Fruit fly (Drosophila melanogaster) whole organism, embryonic: ENCODE results near the gene CtBP.

ENCODE experiments used
- BEAF-32 ChIP-seq: fragments of 200-800 bp; sonication (Bioruptor generic); optimal IDR thresholded peaks from 3 replicates; lab custom pipeline; 2017; ENCODE audit warnings: missing biosample characterization, missing genetic modification characterization, mild to moderate bottlenecking, moderate library complexity, missing genetic modification reagents
- CG10274 ChIP-seq: fragments of 200-800 bp; sonication (Bioruptor generic); optimal IDR thresholded peaks from 3 replicates; lab custom pipeline; 2017; ENCODE audit warnings: missing biosample characterization, mild to moderate bottlenecking, missing genetic modification characterization
- CG10462 ChIP-seq: fragments of 200-800 bp; sonication (Bioruptor generic); optimal IDR thresholded peaks from 2 replicates; lab custom pipeline; 2016; ENCODE audit warnings: missing biosample characterization, missing genetic modification characterization
- CG12071 ChIP-seq: fragments of 200-800 bp; sonication (Bioruptor generic); optimal IDR thresholded peaks from 3 replicates; lab custom pipeline; 2018; ENCODE audit warnings: missing biosample characterization, mild to moderate bottlenecking, missing genetic modification characterization
- CG12104 ChIP-seq: fragments of 200-800 bp; sonication (Bioruptor generic); optimal IDR thresholded peaks from 3 replicates; lab custom pipeline; 2016; ENCODE audit warnings: missing biosample characterization, missing genetic modification characterization
- CG1233 ChIP-seq: fragments of 200-800 bp; sonication (Bioruptor generic); optimal IDR thresholded peaks from 4 replicates; lab custom pipeline; 2018; ENCODE audit warnings: missing biosample characterization, mild to moderate bottlenecking, missing genetic modification characterization
- CG13894 ChIP-seq: fragments of 200-800 bp; sonication (Bioruptor generic); optimal IDR thresholded peaks from 3 replicates; lab custom pipeline; 2018; ENCODE audit warnings: missing biosample characterization, mild to moderate bottlenecking, missing genetic modification characterization, moderate library complexity
- CG14050 ChIP-seq: fragments of 200-800 bp; sonication (Bioruptor generic); IDR thresholded peaks from 3 replicates; pipeline ENCODE4 v1.3.6; 2022; ENCODE audit warnings: missing biosample characterization, missing genetic modification characterization
- CG15073 ChIP-seq: fragments of 200-800 bp; sonication (Bioruptor generic); optimal IDR thresholded peaks from 2 replicates; lab custom pipeline; 2016; ENCODE audit warnings: missing biosample characterization, missing genetic modification characterization
- CG15601 ChIP-seq: fragments of 200-800 bp; sonication (Bioruptor generic); optimal IDR thresholded peaks from 3 replicates; lab custom pipeline; 2019; ENCODE audit warnings: missing biosample characterization, mild to moderate bottlenecking, missing genetic modification characterization, moderate library complexity
- CG1602 ChIP-seq: fragments of 200-800 bp; sonication (Bioruptor generic); optimal IDR thresholded peaks from 3 replicates; lab custom pipeline; 2016; ENCODE audit warnings: missing biosample characterization, missing genetic modification characterization
- CG17912 ChIP-seq: fragments of 200-800 bp; sonication (Bioruptor generic); optimal IDR thresholded peaks from 2 replicates; lab custom pipeline; 2018; ENCODE audit warnings: missing biosample characterization, mild to moderate bottlenecking, missing genetic modification characterization
- CG18262 ChIP-seq: fragments of 200-800 bp; optimal IDR thresholded peaks from 3 replicates; lab custom pipeline; 2019; ENCODE audit warnings: missing biosample characterization, mild to moderate bottlenecking, missing genetic modification characterization, moderate library complexity
- CG2889 ChIP-seq: fragments of 200-800 bp; sonication (Bioruptor generic); IDR thresholded peaks from 3 replicates; pipeline ENCODE4 v1.3.6; 2022; ENCODE audit warnings: missing biosample characterization, missing genetic modification characterization
- CG30020 ChIP-seq: fragments of 200-800 bp; optimal IDR thresholded peaks from 2 replicates; lab custom pipeline; 2019; ENCODE audit warnings: missing biosample characterization, mild to moderate bottlenecking, missing genetic modification characterization, moderate library complexity
- CG32772 ChIP-seq: fragments of 200-800 bp; sonication (Bioruptor generic); IDR thresholded peaks from 2 replicates; pipeline ENCODE4 v1.3.6; 2022; ENCODE audit warnings: missing biosample characterization, missing genetic modification characterization
- CG34224 ChIP-seq: fragments of 200-800 bp; sonication (Bioruptor generic); IDR thresholded peaks from 3 replicates; pipeline ENCODE4 v1.3.6; 2022; ENCODE audit warnings: missing biosample characterization, missing genetic modification characterization; ENCODE audit not compliant: partially characterized antibody
- CG34422 ChIP-seq: fragments of 200-800 bp; sonication (Bioruptor generic); IDR thresholded peaks from 3 replicates; pipeline ENCODE4 v1.3.6; 2022; ENCODE audit warnings: missing biosample characterization, missing genetic modification characterization
- CG4820 ChIP-seq: fragments of 200-800 bp; sonication (Bioruptor generic); optimal IDR thresholded peaks from 3 replicates; lab custom pipeline; 2016; ENCODE audit warnings: missing biosample characterization, missing genetic modification characterization
- CG4854 ChIP-seq: fragments of 200-800 bp; sonication (Bioruptor generic); optimal IDR thresholded peaks from 2 replicates; lab custom pipeline; 2016; ENCODE audit warnings: missing biosample characterization, missing genetic modification characterization, inconsistent platforms
- CG5953 ChIP-seq: fragments of 200-800 bp; sonication (Bioruptor generic); IDR thresholded peaks from 2 replicates; pipeline ENCODE4 v1.3.6; 2022; ENCODE audit warnings: missing biosample characterization, missing genetic modification characterization
- CG6654 ChIP-seq: fragments of 200-800 bp; sonication (Bioruptor generic); optimal IDR thresholded peaks from 2 replicates; lab custom pipeline; 2017; ENCODE audit warnings: missing biosample characterization, mild to moderate bottlenecking, missing genetic modification characterization
- CG9609 ChIP-seq: fragments of 200-800 bp; sonication (Bioruptor generic); optimal IDR thresholded peaks from 3 replicates; lab custom pipeline; 2016; ENCODE audit warnings: missing biosample characterization, missing genetic modification characterization
- CG9817 ChIP-seq: fragments of 200-800 bp; sonication (Bioruptor generic); optimal IDR thresholded peaks from 2 replicates; lab custom pipeline; 2018; ENCODE audit warnings: missing biosample characterization, mild to moderate bottlenecking, missing genetic modification characterization, moderate library complexity
- CTCF ChIP-seq: fragments of 200-800 bp; sonication (Bioruptor generic); optimal IDR thresholded peaks from 2 replicates; lab custom pipeline; 2017; ENCODE audit warnings: missing biosample characterization, mild to moderate bottlenecking, missing genetic modification characterization, moderate library complexity
- Dp ChIP-seq: fragments of 200-800 bp; sonication (Bioruptor generic); optimal IDR thresholded peaks from 2 replicates; lab custom pipeline; 2018; ENCODE audit warnings: missing biosample characterization, mild to moderate bottlenecking, missing genetic modification characterization, moderate library complexity
- Lim3 ChIP-seq: fragments of 200-800 bp; sonication (Bioruptor generic); IDR thresholded peaks from 2 replicates; pipeline ENCODE4 v1.3.6; 2022; ENCODE audit warnings: missing biosample characterization, missing genetic modification characterization
- MBD-R2 ChIP-seq: fragments of 200-800 bp; sonication (Bioruptor generic); IDR thresholded peaks from 2 replicates; pipeline ENCODE4 v1.3.6; 2022; ENCODE audit warnings: missing biosample characterization, missing genetic modification characterization
- Max ChIP-seq: fragments of 200-800 bp; sonication (Bioruptor generic); optimal IDR thresholded peaks from 2 replicates; lab custom pipeline; 2016; ENCODE audit warnings: missing biosample characterization, mild to moderate bottlenecking, missing genetic modification characterization
- NC2α ChIP-seq: fragments of 200-800 bp; sonication (Bioruptor generic); optimal IDR thresholded peaks from 2 replicates; lab custom pipeline; 2016; ENCODE audit warnings: missing biosample characterization, missing genetic modification characterization
- Pdp1 ChIP-seq, 2 experiments: fragments of 200-800 bp; sonication (Bioruptor generic); optimal IDR thresholded peaks; 3 replicates each; lab custom pipeline; 2016; ENCODE audit warnings: missing biosample characterization in 2 of 2, missing genetic modification characterization in 2 of 2, mild to moderate bottlenecking in 1 of 2, moderate library complexity in 1 of 2
- ase ChIP-seq: fragments of 200-800 bp; sonication (Bioruptor generic); IDR thresholded peaks from 3 replicates; pipeline ENCODE4 v1.3.6; 2022; ENCODE audit warnings: missing biosample characterization, missing genetic modification characterization
- ato ChIP-seq: fragments of 200-800 bp; sonication (Bioruptor generic); IDR thresholded peaks from 2 replicates; pipeline ENCODE4 v1.3.6; 2022; ENCODE audit warnings: missing biosample characterization, missing genetic modification characterization; ENCODE audit not compliant: partially characterized antibody
- cas ChIP-seq: fragments of 200-800 bp; sonication (Bioruptor generic); IDR thresholded peaks from 2 replicates; pipeline ENCODE4 v1.3.6; 2022; ENCODE audit warnings: missing biosample characterization, missing genetic modification characterization
- cg ChIP-seq: fragments of 200-800 bp; sonication (Bioruptor generic); optimal IDR thresholded peaks from 3 replicates; lab custom pipeline; 2019; ENCODE audit warnings: missing biosample characterization, mild to moderate bottlenecking, missing genetic modification characterization, moderate library complexity
- dmrt11E ChIP-seq: fragments of 200-800 bp; sonication (Bioruptor generic); optimal IDR thresholded peaks from 3 replicates; lab custom pipeline; 2018; ENCODE audit warnings: missing biosample characterization, mild to moderate bottlenecking, missing genetic modification characterization, moderate library complexity
- gsb-n ChIP-seq: fragments of 200-800 bp; sonication (Bioruptor generic); optimal IDR thresholded peaks from 3 replicates; lab custom pipeline; 2018; ENCODE audit warnings: missing biosample characterization, mild to moderate bottlenecking, missing genetic modification characterization
- hbn ChIP-seq: fragments of 200-800 bp; sonication (Bioruptor generic); IDR thresholded peaks from 2 replicates; pipeline ENCODE4 v1.3.6; 2022; ENCODE audit warnings: missing biosample characterization, missing genetic modification characterization; ENCODE audit not compliant: partially characterized antibody
- inv ChIP-seq: fragments of 200-800 bp; sonication (Bioruptor generic); IDR thresholded peaks from 2 replicates; pipeline ENCODE4 v1.3.6; 2022; ENCODE audit warnings: missing biosample characterization, missing genetic modification characterization; ENCODE audit not compliant: partially characterized antibody
- mld ChIP-seq: fragments of 200-800 bp; sonication (Bioruptor generic); IDR thresholded peaks from 3 replicates; pipeline ENCODE4 v1.3.6; 2022; ENCODE audit warnings: missing biosample characterization, missing genetic modification characterization; ENCODE audit not compliant: partially characterized antibody
- nom ChIP-seq: fragments of 200-800 bp; sonication (Bioruptor generic); optimal IDR thresholded peaks from 2 replicates; lab custom pipeline; 2017; ENCODE audit warnings: missing biosample characterization, missing genetic modification characterization, mild to moderate bottlenecking, moderate library complexity, missing genetic modification reagents
- org-1 ChIP-seq: fragments of 200-800 bp; sonication (Bioruptor generic); optimal IDR thresholded peaks from 2 replicates; lab custom pipeline; 2017; ENCODE audit warnings: missing biosample characterization, missing genetic modification characterization
- pan ChIP-seq, 4 experiments: fragments of >200 bp in 3 of 4; fragments of 200-800 bp in 1 of 4; sonication (Bioruptor generic) in 1 of 4; optimal IDR thresholded peaks in 3 of 4; IDR thresholded peaks in 1 of 4; 2 replicates each; pipeline versions ENCODE4 v1.3.6 to Lab custom; 2017 to 2022; ENCODE audit warnings: missing biosample characterization in 2 of 4, missing genetic modification characterization in 2 of 4, mixed read lengths in 1 of 4
- psq ChIP-seq: fragments of 200-800 bp; sonication (Bioruptor generic); optimal IDR thresholded peaks from 2 replicates; lab custom pipeline; 2017; ENCODE audit warnings: missing biosample characterization, missing genetic modification characterization
- run ChIP-seq: fragments of 200-800 bp; sonication (Bioruptor generic); optimal IDR thresholded peaks from 3 replicates; lab custom pipeline; 2018; ENCODE audit warnings: missing biosample characterization, mild to moderate bottlenecking, missing genetic modification characterization
- sens ChIP-seq: fragments of 200-800 bp; sonication (Bioruptor generic); peaks from one replicate; lab custom pipeline; 2016; ENCODE audit warnings: missing biosample characterization, missing genetic modification characterization
- slou ChIP-seq: fragments of 200-800 bp; sonication (Bioruptor generic); optimal IDR thresholded peaks from 3 replicates; lab custom pipeline; 2016; ENCODE audit warnings: missing biosample characterization, missing genetic modification characterization
- sug ChIP-seq: fragments of 200-800 bp; optimal IDR thresholded peaks from 2 replicates; lab custom pipeline; 2019; ENCODE audit warnings: missing biosample characterization, mild to moderate bottlenecking, missing genetic modification characterization, moderate library complexity
- usp ChIP-seq: fragments of >200 bp; optimal IDR thresholded peaks from 2 replicates; lab custom pipeline; 2017; ENCODE audit warnings: missing biosample characterization, missing genetic modification characterization
- vnd ChIP-seq: fragments of 200-800 bp; sonication (Bioruptor generic); IDR thresholded peaks from 3 replicates; pipeline ENCODE4 v1.3.6; 2022; ENCODE audit warnings: missing biosample characterization, missing genetic modification characterization; ENCODE audit not compliant: partially characterized antibody
- zen ChIP-seq: fragments of 200-800 bp; sonication (Bioruptor generic); optimal IDR thresholded peaks from 3 replicates; lab custom pipeline; 2018; ENCODE audit warnings: missing biosample characterization, mild to moderate bottlenecking, missing genetic modification characterization, moderate library complexity

The CtBP gene

dm6 chr3R:12995522-12995921 is 15.9 kb upstream of the CtBP start, which contains the start of gene CG7488 (continued):
- TF ChIP-seq CG9609 (no peak), sug (tag; lab: Kevin White, UChicago) (no peak), vnd (GFP tag; lab: Robert Waterston, UW) (peak; percentile 71), usp (GFP tag; lab: Kevin White, UChicago) (no peak), nom (GFP tag; lab: Kevin White, UChicago) (no peak), ase (0 out of 3 replicates have a peak, but pooled peaks have one; percentile 19), CG10274 (no peak), org-1 (GFP tag; lab: Kevin White, UChicago) (no peak), dmrt11E (tag; lab: Kevin White, UChicago) (no peak), Dp (GFP tag; lab: Kevin White, UChicago) (peak; percentile 91), sens (GFP tag; lab: Kevin White, UChicago) (peak; percentile 76), CG15073 (no peak), psq (GFP tag; lab: Kevin White, UChicago) (no peak), Lim3 (no peak), gsb-n (tag; lab: Kevin White, UChicago) (no peak), CG9817 (no peak), CG15601 (tag; lab: Kevin White, UChicago) (no peak), CG18262 (no peak), CG6654 (GFP tag; lab: Kevin White, UChicago) (no peak), mld (GFP tag; lab: Robert Waterston, UW) (peak; percentile 83; the same call in 2 of the 3 replicates), cg (GFP tag; lab: Kevin White, UChicago) (no peak), CG4820 (GFP tag; lab: Kevin White, UChicago) (no peak), CG4854 (GFP tag; lab: Kevin White, UChicago) (no peak), NC2α (GFP tag; lab: Kevin White, UChicago) (no peak), CG14050 (GFP tag; lab: Robert Waterston, UW) (no peak), CG5953 (no peak), Max (GFP tag; lab: Kevin White, UChicago) (no peak), zen (tag; lab: Kevin White, UChicago) (peak; percentile 27), MBD-R2 (GFP tag; lab: Robert Waterston, UW) (peak; percentile 62), CG12104 (GFP tag; lab: Kevin White, UChicago) (no peak), CG34224 (GFP tag; lab: Robert Waterston, UW) (peak; percentile 97), inv (GFP tag; lab: Robert Waterston, UW) (peak; percentile 38; the same call in 1 of the 2 replicates), CTCF (GFP tag; lab: Kevin White, UChicago) (no peak), ato (GFP tag; lab: Robert Waterston, UW) (peak; percentile 61; the same call in 1 of the 2 replicates), CG10462 (no peak), Pdp1 (GFP tag; optimal IDR thresholded peaks at IDR 0.05; lab: Kevin White, UChicago) (peak in 1 of 2 experiments; percentile 86), BEAF-32 (GFP tag; lab: Kevin White, UChicago) (peak; percentile 71), CG1602 (GFP tag; lab: Kevin White, UChicago) (no peak), CG17912 (GFP tag; lab: Kevin White, UChicago) (no peak), CG1233 (GFP tag; lab: Kevin White, UChicago) (no peak), cas (no peak), CG32772 (GFP tag; lab: Robert Waterston, UW) (no peak), CG12071 (GFP tag; lab: Kevin White, UChicago) (no peak), CG13894 (tag; lab: Kevin White, UChicago) (no peak), slou (GFP tag; lab: Kevin White, UChicago) (no peak), pan (optimal IDR thresholded peaks at IDR 0.05; lab: Kevin White, UChicago) (no peak), pan (GFP tag; optimal IDR thresholded peaks at IDR 0.05 in 1 of 2, IDR thresholded peaks at IDR 0.05 in 1 of 2) (no peak), run (tag; lab: Kevin White, UChicago) (no peak), CG30020 (tag; lab: Kevin White, UChicago) (no peak), hbn (GFP tag; lab: Robert Waterston, UW) (peak; percentile 84), CG34422 (GFP tag; lab: Robert Waterston, UW) (no peak; the same call in 2 of the 3 replicates), CG2889 (GFP tag; lab: Robert Waterston, UW) (no peak)
